Worm (Caenorhabditis elegans) whole organism, midembryonic: ENCODE results near the gene K09F6.7.

Experiments used
- cog-1 ChIP-seq: sonication (generic microtip); optimal IDR thresholded peaks from 2 replicates; lab custom pipeline; 2016; ENCODE audit warnings: missing genetic modification characterization, missing compliant biosample characterization
- flt-1 ChIP-seq: fragments of 200-800 bp; sonication (Bioruptor generic); IDR thresholded peaks from 2 replicates; pipeline ENCODE4 v1.3.6; 2022; ENCODE audit warnings: missing genetic modification characterization, missing compliant biosample characterization
- klf-2 ChIP-seq: fragments of 200-800 bp; sonication (Bioruptor generic); conservative IDR thresholded peaks from 2 replicates; pipeline ENCODE4 v1.3.6; 2022; ENCODE audit warnings: missing genetic modification reagents, missing genetic modification characterization, missing compliant biosample characterization
- med-1 ChIP-seq: sonication (generic microtip); optimal IDR thresholded peaks from 2 replicates; lab custom pipeline; 2017; ENCODE audit warnings: missing genetic modification characterization, mild to moderate bottlenecking, missing compliant biosample characterization, antibody characterized with exemption, missing genetic modification reagents; ENCODE audit not compliant: insufficient read depth
- ref-1 ChIP-seq: fragments of 200-800 bp; sonication (Bioruptor generic); conservative IDR thresholded peaks from 2 replicates; pipeline ENCODE4 v1.3.6; 2022; ENCODE audit warnings: missing genetic modification reagents, missing genetic modification characterization, missing compliant biosample characterization
- tab-1 ChIP-seq: fragments of 200-800 bp; sonication (Bioruptor generic); IDR thresholded peaks from 2 replicates; pipeline ENCODE4 v1.3.6; 2022; ENCODE audit warnings: missing genetic modification characterization, missing compliant biosample characterization

DNA sequence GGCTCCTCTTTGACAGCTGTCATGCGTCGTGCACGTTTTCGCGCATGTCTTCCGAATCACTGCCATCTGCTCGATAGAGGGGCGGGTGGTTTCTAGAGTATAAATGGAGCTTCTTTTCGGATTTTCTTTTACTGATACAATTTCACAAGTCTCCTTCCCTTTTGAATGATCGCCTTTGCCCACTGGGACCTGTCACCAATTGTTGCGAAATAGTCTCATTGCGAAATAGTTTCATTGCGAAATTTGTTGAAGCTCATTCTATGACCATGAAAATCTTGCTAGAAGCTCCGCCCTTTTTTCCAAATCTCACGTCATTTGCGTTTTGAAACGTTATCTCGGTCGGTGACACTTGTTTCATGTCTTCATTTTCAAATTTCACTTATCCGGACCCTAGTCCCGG, 2.5 kb downstream of the K09F6.7 start:
- TF ChIP-seq flt-1 (GFP tag; lab: Robert Waterston, UW) (no peak), klf-2 (no peak), med-1 (GFP tag; lab: Kevin White, UChicago) (no peak), tab-1 (GFP tag; lab: Robert Waterston, UW) (no peak), cog-1 (tag; lab: Kevin White, UChicago) (no peak), ref-1 (GFP tag; lab: Robert Waterston, UW) (no peak)
